Fruit fly (Drosophila melanogaster) S2 (cell line): ENCODE results near the gene Mybbp1A.
"Not testable (repeated sequence)": the region's sequence is repeated elsewhere in the genome, so short reads cannot be mapped to it uniquely, and the experiment has no call there.

Experiments used
- CG8478 ChIP-seq: fragments of >200 bp; optimal IDR thresholded peaks from 2 replicates; lab custom pipeline; 2018
- CTCF ChIP-seq, 2 experiments: fragments of >200 bp; optimal IDR thresholded peaks; 2 replicates each; lab custom pipeline; 2018

Mybbp1A gene

dm6 chrX:619220-620101 lies 10.1 kb upstream of the Mybbp1A start:
- TF ChIP-seq CG8478 (lab: Kevin White, UChicago) (no peak), CTCF (optimal IDR thresholded peaks at IDR 0.05; lab: Kevin White, UChicago) (no peak)

DNA sequence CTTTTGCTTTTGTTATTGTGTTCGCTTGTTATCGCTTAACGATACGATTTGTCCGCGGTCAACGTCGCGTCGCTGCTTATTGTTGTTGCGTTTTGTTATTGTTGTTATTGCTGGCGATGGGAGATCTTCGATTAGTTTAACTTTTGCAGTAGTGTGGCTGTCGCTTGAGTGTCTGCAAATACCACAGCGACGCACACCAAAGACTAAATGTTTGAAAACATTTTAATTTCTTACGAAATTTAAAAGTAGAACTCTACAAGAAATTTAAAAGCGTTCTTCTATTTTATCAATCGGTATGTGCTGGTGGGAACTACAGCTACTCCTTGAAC lies 9.5 kb upstream of the Mybbp1A start, which contains the start of gene spdi:
spdi (minus strand) TSS at position 94 of the 329 bp plus-strand sequence.
- TF ChIP-seq CG8478 (lab: Kevin White, UChicago) (no peak), CTCF (optimal IDR thresholded peaks at IDR 0.05; lab: Kevin White, UChicago) (no peak)

- TF ChIP-seq CG8478 (lab: Kevin White, UChicago) (no peak), CTCF (optimal IDR thresholded peaks at IDR 0.05; lab: Kevin White, UChicago) (peak in 1 of 2 experiments; percentile 43)
Measured at dm6 chrX:621132-621555, 8.4 kb upstream of the Mybbp1A start, which contains the start of the genes CG13365 and Vsp37A. Gene CG13365, minus strand, starts transcription at chrX:621215. Gene Vsp37A, plus strand, starts transcription at chrX:621530.

dm6 chrX:623357-623756 lies 6.2 kb upstream of the Mybbp1A start, which contains the start of gene CG13369:
Gene CG13369, plus strand, starts transcription at chrX:623468.
- TF ChIP-seq CG8478 (lab: Kevin White, UChicago) (no peak), CTCF (optimal IDR thresholded peaks at IDR 0.05; lab: Kevin White, UChicago) (no peak)

DNA sequence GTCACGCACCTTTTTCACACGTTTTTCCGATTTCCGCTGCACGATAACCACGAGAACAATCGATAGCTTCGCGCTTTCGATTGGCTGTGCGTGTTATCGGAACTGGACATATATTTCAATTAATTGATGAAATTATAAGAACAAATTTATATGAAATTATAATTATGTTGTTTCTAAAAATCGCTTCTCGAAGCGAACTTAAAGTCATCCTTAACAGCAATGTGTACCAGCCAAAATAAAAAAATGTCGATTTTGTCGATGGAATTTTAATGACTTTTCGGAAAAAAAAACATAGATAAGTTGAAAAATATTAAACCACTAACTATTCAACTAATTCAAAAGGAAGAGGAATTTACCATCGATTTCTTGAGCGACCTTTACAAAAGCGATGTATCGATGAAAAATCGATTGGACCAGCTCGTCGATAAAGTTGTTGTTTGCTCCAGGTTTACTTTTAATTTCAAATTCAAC lies 4.4 kb upstream of the Mybbp1A start, which contains the start of the genes CG13364 and Hinfp:
CG13364 (minus strand) TSS at position 47 of the 471 bp plus-strand sequence.
Hinfp (plus strand) TSS at position 386 of the 471 bp plus-strand sequence.
- TF ChIP-seq CTCF (optimal IDR thresholded peaks at IDR 0.05; lab: Kevin White, UChicago) (no peak), CG8478 (lab: Kevin White, UChicago) (no peak)

dm6 chrX:635495-636142 lies 6.0 kb downstream of the Mybbp1A start, which contains the start of gene Dredd:
Gene Dredd, minus strand, starts transcription at chrX:635545.
- TF ChIP-seq CG8478 (lab: Kevin White, UChicago) (no peak), CTCF (optimal IDR thresholded peaks at IDR 0.05; lab: Kevin White, UChicago) (no peak)

DNA sequence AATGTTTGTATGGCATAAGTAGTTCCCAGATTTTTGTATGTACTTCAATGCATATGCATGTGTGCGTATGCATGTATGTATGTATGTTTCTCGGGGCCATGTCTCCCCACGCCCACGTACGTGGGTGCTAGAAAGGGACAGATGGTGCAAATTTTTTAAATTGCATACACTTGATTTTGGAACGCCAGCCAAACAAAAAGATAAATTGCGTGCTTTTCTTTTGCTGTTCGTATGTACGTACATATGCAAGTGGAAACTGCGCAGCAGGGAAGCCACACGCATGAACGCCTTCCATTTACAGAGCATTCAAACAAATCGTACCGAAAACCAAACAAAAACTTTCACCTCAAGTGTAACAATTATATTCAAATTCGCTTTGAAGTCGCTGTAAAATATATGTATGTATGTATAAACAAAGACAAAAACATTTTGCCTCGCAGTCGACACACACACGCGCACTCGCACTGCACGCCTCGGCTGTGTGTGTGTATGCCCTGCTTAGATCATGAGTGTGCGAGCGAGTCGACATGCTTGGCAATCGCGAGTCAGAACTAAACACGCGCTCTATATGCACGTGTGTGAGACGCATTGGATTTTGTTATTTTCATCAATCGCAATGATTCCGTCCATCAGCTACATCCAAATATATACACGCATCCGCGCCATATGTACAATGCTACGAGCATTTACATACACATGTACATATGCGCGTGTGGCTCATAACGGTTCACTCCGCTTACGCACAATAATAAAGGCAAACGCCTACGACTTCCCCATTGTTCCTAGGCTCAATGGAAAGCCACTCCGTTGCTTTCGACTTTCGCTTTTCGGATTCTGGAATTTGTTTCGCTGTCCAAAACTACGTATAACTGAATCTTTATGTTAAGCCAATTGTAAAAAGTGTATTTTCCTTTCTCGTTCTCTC lies 7.3 kb downstream of the Mybbp1A start:
- TF ChIP-seq CG8478 (lab: Kevin White, UChicago), result no peak
- peak in 1 of 2 experiments; percentile 9 for TF ChIP-seq CTCF (optimal IDR thresholded peaks at IDR 0.05; lab: Kevin White, UChicago)

DNA sequence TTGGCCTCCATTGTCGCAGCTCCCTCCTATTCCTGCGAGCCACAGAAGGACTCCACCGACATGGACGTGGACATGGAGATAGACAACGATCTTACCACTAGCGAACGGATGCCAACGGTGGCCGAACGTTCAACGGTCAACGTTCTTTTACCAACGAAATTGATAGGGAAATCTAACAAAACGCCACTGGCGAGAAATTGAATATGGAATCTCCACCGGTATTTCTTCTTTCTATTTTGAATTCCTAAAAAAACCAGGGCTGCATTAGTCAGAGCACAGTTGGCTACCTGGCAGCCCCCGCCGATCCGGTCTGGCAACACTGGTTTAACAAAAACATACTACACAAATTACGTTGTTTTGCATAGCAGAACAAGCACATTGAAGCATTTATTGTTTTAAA lies 14.9 kb downstream of the Mybbp1A start, which contains the start of gene CG13367:
CG13367 (plus strand) TSS at position 301 of the 400 bp plus-strand sequence.
- TF ChIP-seq CTCF (optimal IDR thresholded peaks at IDR 0.05; lab: Kevin White, UChicago); CG8478 (lab: Kevin White, UChicago): not testable (repeated sequence)

DNA sequence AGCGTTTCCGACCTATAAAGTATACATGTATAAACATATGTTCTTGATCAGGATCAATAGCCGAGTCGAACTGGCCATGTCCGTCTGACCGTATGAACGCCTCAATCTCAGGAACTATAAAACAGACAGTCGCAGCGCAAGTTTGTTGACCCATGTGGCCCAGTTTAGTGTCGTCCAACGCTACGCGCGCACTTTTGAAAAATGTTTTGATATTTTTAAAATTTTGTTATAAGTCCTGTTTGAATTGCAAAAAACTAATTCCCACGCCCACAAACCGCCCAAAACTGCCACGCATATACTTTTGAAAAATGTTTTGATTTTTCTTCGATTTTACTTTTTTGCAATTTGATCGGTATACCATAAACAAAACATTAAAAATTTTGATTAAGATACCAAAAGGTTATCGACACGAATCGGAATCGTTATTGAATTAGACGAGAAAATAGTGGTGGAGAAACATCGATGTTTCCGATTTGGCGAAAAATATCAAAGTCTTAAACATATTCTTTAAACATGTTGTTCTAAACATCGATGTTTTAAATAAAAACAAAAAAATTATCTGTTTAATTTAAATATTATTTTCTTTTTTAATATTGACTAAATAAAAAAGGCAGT lies 16.9 kb downstream of the Mybbp1A start:
- TF ChIP-seq CG8478 (lab: Kevin White, UChicago) (no peak), CTCF (optimal IDR thresholded peaks at IDR 0.05; lab: Kevin White, UChicago) (no peak)

- TF ChIP-seq CTCF (optimal IDR thresholded peaks at IDR 0.05; lab: Kevin White, UChicago), result no peak
- TF ChIP-seq CG8478 (lab: Kevin White, UChicago), result no peak
Measured at dm6 chrX:647056-647627, 17.6 kb downstream of the Mybbp1A start, which contains the start of gene Roc1a. Gene Roc1a, plus strand, starts transcription at chrX:647304.

dm6 chrX:654221-654620 lies 24.6 kb downstream of the Mybbp1A start:
- no peak for TF ChIP-seq CG8478 (lab: Kevin White, UChicago)
- TF ChIP-seq CTCF (optimal IDR thresholded peaks at IDR 0.05; lab: Kevin White, UChicago), result no peak

DNA sequence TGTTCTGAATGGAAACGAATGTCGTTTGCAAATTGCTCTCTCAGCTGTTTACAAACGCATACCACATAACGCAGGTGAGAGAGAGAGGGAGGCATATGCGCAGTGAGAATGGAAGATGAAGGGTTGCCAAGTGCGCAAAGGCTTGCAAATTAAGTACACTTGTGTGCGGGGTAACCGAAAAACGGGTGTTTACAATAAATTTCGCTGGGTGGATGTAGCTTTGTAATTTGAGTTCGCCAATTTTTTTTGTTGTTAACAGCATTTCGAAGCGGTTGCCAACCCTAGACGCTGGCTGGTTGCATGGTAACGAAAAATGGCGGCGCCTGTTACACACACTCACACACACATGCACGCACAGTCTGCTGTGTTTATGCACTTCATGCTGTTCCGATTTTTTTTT lies 25.4 kb downstream of the Mybbp1A start:
- TF ChIP-seq CTCF (optimal IDR thresholded peaks at IDR 0.05; lab: Kevin White, UChicago), result no peak
- no peak for TF ChIP-seq CG8478 (lab: Kevin White, UChicago)
